Worm (Caenorhabditis elegans): ENCODE data around the gene paf-2.

Gene paf-2

ce11 chrX:4297452-4297851 lies at the start of gene paf-2:
Gene paf-2 (minus strand): TSS chrX:4297741.
- TF ChIP-seq Y5F2A.4 (GFP tag; optimal IDR thresholded peaks at IDR 0.05) (no peak), jun-1 (tag; optimal IDR thresholded peaks at IDR 0.05) (no peak), ama-1 (optimal IDR thresholded peaks at IDR 0.05) (no peak), hif-1 (tag; optimal IDR thresholded peaks at IDR 0.05) (peak in 1 of 2 experiments; percentile 1), aha-1 (tag) (peak; percentile 13), unc-62 (GFP tag; optimal IDR thresholded peaks at IDR 0.05 in 1 of 2) (peak in 1 of 2 experiments; percentile 68), unc-62 (tag; optimal IDR thresholded peaks at IDR 0.05) (no peak), mdl-1 (tag; optimal IDR thresholded peaks at IDR 0.05) (no peak), dmd-6 (GFP tag; IDR thresholded peaks at IDR 0.05) (no peak), nhr-10 (tag; optimal IDR thresholded peaks at IDR 0.05) (no peak), mep-1 (tag; optimal IDR thresholded peaks at IDR 0.05) (peak; percentile 22), spr-1 (tag; optimal IDR thresholded peaks at IDR 0.05) (no peak), daf-19 (GFP tag; conservative IDR thresholded peaks at IDR 0.05) (no peak), ceh-44 (GFP tag; IDR thresholded peaks at IDR 0.05) (no peak), F10B5.3 (tag; optimal IDR thresholded peaks at IDR 0.05) (no peak), F26F4.8 (GFP tag; conservative IDR thresholded peaks at IDR 0.05) (no peak), fkh-10 (GFP tag; optimal IDR thresholded peaks at IDR 0.05) (no peak), dmd-9 (GFP tag; IDR thresholded peaks at IDR 0.05) (no peak), ceh-20 (GFP tag; IDR thresholded peaks at IDR 0.05) (no peak), lir-3 (tag; optimal IDR thresholded peaks at IDR 0.05) (no peak), daf-12 (tag; optimal IDR thresholded peaks at IDR 0.05) (no peak), mes-2 (tag; optimal IDR thresholded peaks at IDR 0.05; ENCODE audit: poor library complexity, severe bottlenecking) (no peak), ctbp-1 (GFP tag; IDR thresholded peaks at IDR 0.05) (0 out of 2 replicates have a peak, but pooled peaks have one; percentile 24), dpl-1 (GFP tag; optimal IDR thresholded peaks at IDR 0.05) (no peak), fos-1 (tag; optimal IDR thresholded peaks at IDR 0.05) (no peak)

- TF ChIP-seq rbr-2 (tag; optimal IDR thresholded peaks at IDR 0.05) (no peak), lin-13 (GFP tag; optimal IDR thresholded peaks at IDR 0.05) (no peak), lin-15B (tag; optimal IDR thresholded peaks at IDR 0.05) (no peak), attf-4 (tag; optimal IDR thresholded peaks at IDR 0.05) (no peak), gei-8 (GFP tag; optimal IDR thresholded peaks at IDR 0.05) (no peak), tag-97 (GFP tag; IDR thresholded peaks at IDR 0.05) (no peak), ceh-28 (tag; optimal IDR thresholded peaks at IDR 0.05) (no peak), mes-2 (tag; optimal IDR thresholded peaks at IDR 0.05; ENCODE audit: poor library complexity, severe bottlenecking) (no peak), vab-7 (GFP tag; IDR thresholded peaks at IDR 0.05) (no peak), hlh-30 (tag; optimal IDR thresholded peaks at IDR 0.05; ENCODE audit: insufficient read depth) (no peak), set-16 (GFP tag; IDR thresholded peaks at IDR 0.05) (no peak), mep-1 (tag; optimal IDR thresholded peaks at IDR 0.05) (no peak), daf-8 (GFP tag; IDR thresholded peaks at IDR 0.05) (no peak), nhr-77 (tag; optimal IDR thresholded peaks at IDR 0.05) (no peak), Y75B8A.6 (GFP tag; IDR thresholded peaks at IDR 0.05) (no peak), mdt-29 (GFP tag; IDR thresholded peaks at IDR 0.05) (no peak), mdl-1 (tag; optimal IDR thresholded peaks at IDR 0.05) (no peak), ZK337.2 (GFP tag; IDR thresholded peaks at IDR 0.05) (no peak), ceh-20 (GFP tag; IDR thresholded peaks at IDR 0.05) (no peak), lin-38 (GFP tag; IDR thresholded peaks at IDR 0.05) (no peak)
Observed at ce11 chrX:4343915-4344314, 46.4 kb upstream of the paf-2 start, which contains the start of gene F14H12.3. Gene F14H12.3 (plus strand): TSS chrX:4344215.

ce11 chrX:4342730-4343129 lies 45.2 kb upstream of the paf-2 start:
- TF ChIP-seq hmg-1.1 (GFP tag; IDR thresholded peaks at IDR 0.05) (no peak), unc-39 (tag; optimal IDR thresholded peaks at IDR 0.05) (no peak), hif-1 (tag; optimal IDR thresholded peaks at IDR 0.05) (no peak), lin-15B (tag; optimal IDR thresholded peaks at IDR 0.05) (no peak), nhr-28 (tag; optimal IDR thresholded peaks at IDR 0.05) (no peak), hlh-11 (tag; optimal IDR thresholded peaks at IDR 0.05) (no peak), cey-2 (tag; optimal IDR thresholded peaks at IDR 0.05; ENCODE audit: borderline replicate concordance, insufficient read depth) (no peak), ZK546.5 (tag; optimal IDR thresholded peaks at IDR 0.05) (no peak), T20F7.1 (GFP tag; optimal IDR thresholded peaks at IDR 0.05) (no peak), dmd-6 (GFP tag; IDR thresholded peaks at IDR 0.05) (no peak), nhr-42 (GFP tag; IDR thresholded peaks at IDR 0.05) (no peak), ceh-28 (tag; optimal IDR thresholded peaks at IDR 0.05) (no peak), nhr-76 (tag; optimal IDR thresholded peaks at IDR 0.05) (no peak), lin-13 (GFP tag; optimal IDR thresholded peaks at IDR 0.05) (no peak), daf-8 (GFP tag; IDR thresholded peaks at IDR 0.05) (no peak), T26A8.4 (GFP tag; IDR thresholded peaks at IDR 0.05) (no peak)

All from whole organism, L4 larva.